Worm (Caenorhabditis elegans) whole organism, L4 larva: Measurements from ENCODE around the gene srd-46.

Source experiments
- D1046.2 ChIP-seq: fragments of 200-800 bp; sonication (Bioruptor generic); IDR thresholded peaks from 2 replicates; pipeline ENCODE4 v1.3.6; 2022; ENCODE audit warnings: missing genetic modification characterization, missing compliant biosample characterization
- F26F4.8 ChIP-seq: fragments of 200-800 bp; sonication (Bioruptor generic); conservative IDR thresholded peaks from 2 replicates; pipeline ENCODE4 v1.3.6; 2022; ENCODE audit warnings: missing genetic modification characterization, missing compliant biosample characterization
- F44E2.7 ChIP-seq: fragments of 200-800 bp; sonication (Bioruptor generic); IDR thresholded peaks from 2 replicates; pipeline ENCODE4 v2.1.2; 2022; ENCODE audit warnings: missing genetic modification characterization, missing compliant biosample characterization
- F49E8.2 ChIP-seq: sonication (generic microtip); optimal IDR thresholded peaks from 2 replicates; lab custom pipeline; 2016; ENCODE audit warnings: missing compliant biosample characterization, mild to moderate bottlenecking, missing genetic modification characterization, borderline replicate concordance
- R02D3.7 ChIP-seq: fragments of 150-350 bp; sonication (generic microtip); optimal IDR thresholded peaks from 3 replicates; lab custom pipeline; 2014; ENCODE audit warnings: missing biosample characterization, missing genetic modification characterization
- T20F7.1 ChIP-seq: fragments of 200-800 bp; sonication (Bioruptor generic); optimal IDR thresholded peaks from 2 replicates; lab custom pipeline; 2018; ENCODE audit warnings: mild to moderate bottlenecking, missing genetic modification characterization, missing compliant biosample characterization
- Y48G9A.11 ChIP-seq: fragments of 200-800 bp; sonication (Bioruptor generic); IDR thresholded peaks from 2 replicates; pipeline ENCODE4 v1.3.6; 2022; ENCODE audit warnings: missing genetic modification reagents, missing genetic modification characterization, missing compliant biosample characterization
- Y5F2A.4 ChIP-seq: fragments of 200-800 bp; sonication (Bioruptor generic); optimal IDR thresholded peaks from 2 replicates; lab custom pipeline; 2018; ENCODE audit warnings: mild to moderate bottlenecking, missing genetic modification characterization, missing compliant biosample characterization
- Y75B8A.6 ChIP-seq: fragments of 200-800 bp; sonication (Bioruptor generic); IDR thresholded peaks from 2 replicates; pipeline ENCODE4 v1.3.6; 2022; ENCODE audit warnings: missing genetic modification reagents, missing genetic modification characterization, missing compliant biosample characterization
- ZK546.5 ChIP-seq, 2 experiments: sonication (generic microtip); optimal IDR thresholded peaks; 2 replicates each; lab custom pipeline; 2017; ENCODE audit warnings: missing biosample characterization in 2 of 2, missing genetic modification characterization in 2 of 2
- aha-1 ChIP-seq: fragments of 150-350 bp; peaks from one replicate; lab custom pipeline; 2014; ENCODE audit warnings: missing biosample characterization, missing genetic modification characterization
- aly-2 ChIP-seq: sonication (generic microtip); optimal IDR thresholded peaks from 2 replicates; lab custom pipeline; 2018; ENCODE audit warnings: missing biosample characterization, missing genetic modification characterization
- ama-1 ChIP-seq: fragments of 150-350 bp; optimal IDR thresholded peaks from 2 replicates; lab custom pipeline; 2014; ENCODE audit warnings: inconsistent platforms, mixed read lengths
- arid-1 ChIP-seq: fragments of 200-800 bp; sonication (Bioruptor generic); conservative IDR thresholded peaks from 2 replicates; pipeline ENCODE4 v1.3.6; 2022; ENCODE audit warnings: missing genetic modification reagents, missing genetic modification characterization, missing compliant biosample characterization
- attf-4 ChIP-seq: sonication (generic microtip); optimal IDR thresholded peaks from 3 replicates; lab custom pipeline; 2017; ENCODE audit warnings: missing biosample characterization, missing genetic modification characterization
- ceh-44 ChIP-seq: fragments of 200-800 bp; sonication (Bioruptor generic); IDR thresholded peaks from 2 replicates; pipeline ENCODE4 v1.3.6; 2022; ENCODE audit warnings: missing genetic modification reagents, missing genetic modification characterization, missing compliant biosample characterization
- ceh-82 ChIP-seq: sonication (generic microtip); optimal IDR thresholded peaks from 2 replicates; lab custom pipeline; 2017; ENCODE audit warnings: missing biosample characterization, missing genetic modification characterization
- ces-1 ChIP-seq: fragments of 150-350 bp; sonication (generic microtip); optimal IDR thresholded peaks from 4 replicates; lab custom pipeline; 2014; ENCODE audit warnings: missing biosample characterization, missing genetic modification reagents, missing genetic modification characterization
- daf-8 ChIP-seq: fragments of 200-800 bp; sonication (Bioruptor generic); IDR thresholded peaks from 2 replicates; pipeline ENCODE4 v1.3.6; 2022; ENCODE audit warnings: missing genetic modification characterization, missing compliant biosample characterization
- dmd-8 ChIP-seq: fragments of 200-800 bp; sonication (Bioruptor generic); IDR thresholded peaks from 2 replicates; pipeline ENCODE4 v1.3.6; 2022; ENCODE audit warnings: missing genetic modification characterization, missing compliant biosample characterization
- dmd-9 ChIP-seq: fragments of 200-800 bp; sonication (Bioruptor generic); IDR thresholded peaks from 2 replicates; pipeline ENCODE4 v1.3.6; 2022; ENCODE audit warnings: missing genetic modification reagents, missing genetic modification characterization, missing compliant biosample characterization
- dpl-1 ChIP-seq: fragments of 150-350 bp; optimal IDR thresholded peaks from 2 replicates; lab custom pipeline; 2014; ENCODE audit warnings: missing biosample characterization, missing genetic modification reagents, missing genetic modification characterization
- duxl-1 ChIP-seq: sonication (generic microtip); optimal IDR thresholded peaks from 2 replicates; lab custom pipeline; 2016; ENCODE audit warnings: mild to moderate bottlenecking, missing genetic modification characterization, moderate library complexity, missing compliant biosample characterization; ENCODE audit not compliant: poor library complexity
- dve-1 ChIP-seq: sonication (generic microtip); optimal IDR thresholded peaks from 2 replicates; lab custom pipeline; 2017; ENCODE audit warnings: antibody characterized with exemption, mild to moderate bottlenecking, missing genetic modification characterization, missing compliant biosample characterization; ENCODE audit not compliant: insufficient read depth
- egl-43 ChIP-seq: fragments of 200-800 bp; sonication (Bioruptor generic); IDR thresholded peaks from 2 replicates; pipeline ENCODE4 v1.3.6; 2022; ENCODE audit warnings: missing genetic modification reagents, missing genetic modification characterization, missing compliant biosample characterization
- fos-1 ChIP-seq: fragments of 150-350 bp; optimal IDR thresholded peaks from 2 replicates; lab custom pipeline; 2014; ENCODE audit warnings: missing biosample characterization, missing genetic modification characterization
- jun-1 ChIP-seq: fragments of 150-350 bp; optimal IDR thresholded peaks from 2 replicates; lab custom pipeline; 2014; ENCODE audit warnings: missing biosample characterization, missing genetic modification reagents, missing genetic modification characterization
- lin-29 ChIP-seq: fragments of 200-800 bp; sonication (Bioruptor generic); IDR thresholded peaks from 2 replicates; pipeline ENCODE4 v1.3.6; 2022; ENCODE audit warnings: missing genetic modification reagents, missing genetic modification characterization, missing compliant biosample characterization
- lin-38 ChIP-seq: fragments of 200-800 bp; sonication (Bioruptor generic); IDR thresholded peaks from 2 replicates; pipeline ENCODE4 v1.3.6; 2022; ENCODE audit warnings: missing genetic modification reagents, missing genetic modification characterization, missing compliant biosample characterization
- lin-39 ChIP-seq: fragments of 150-350 bp; optimal IDR thresholded peaks from 2 replicates; lab custom pipeline; 2014; ENCODE audit warnings: missing biosample characterization, missing genetic modification reagents, missing genetic modification characterization
- lir-3 ChIP-seq: sonication (generic microtip); optimal IDR thresholded peaks from 2 replicates; lab custom pipeline; 2016; ENCODE audit warnings: mild to moderate bottlenecking, missing genetic modification characterization, missing compliant biosample characterization
- madf-5 ChIP-seq, 2 experiments: fragments of 200-800 bp; sonication (Bioruptor generic); IDR thresholded peaks; 2 replicates each; pipeline ENCODE4 v1.3.6; 2022; ENCODE audit warnings: missing compliant biosample characterization in 2 of 2, missing genetic modification characterization in 2 of 2
- mdt-29 ChIP-seq: fragments of 200-800 bp; sonication (Bioruptor generic); IDR thresholded peaks from 2 replicates; pipeline ENCODE4 v1.3.6; 2022; ENCODE audit warnings: missing genetic modification reagents, missing genetic modification characterization, missing compliant biosample characterization
- nhr-10 ChIP-seq: fragments of 150-350 bp; optimal IDR thresholded peaks from 2 replicates; lab custom pipeline; 2014; ENCODE audit warnings: missing biosample characterization, missing genetic modification characterization
- nhr-48 ChIP-seq: sonication (generic microtip); optimal IDR thresholded peaks from 2 replicates; lab custom pipeline; 2016; ENCODE audit warnings: mild to moderate bottlenecking, missing genetic modification characterization, missing compliant biosample characterization
- nhr-6 ChIP-seq: fragments of 150-350 bp; optimal IDR thresholded peaks from 2 replicates; lab custom pipeline; 2014; ENCODE audit warnings: missing biosample characterization, missing genetic modification characterization
- nhr-76 ChIP-seq: fragments of 150-350 bp; optimal IDR thresholded peaks from 2 replicates; lab custom pipeline; 2014; ENCODE audit warnings: missing biosample characterization, missing genetic modification characterization
- pha-4 ChIP-seq, 2 experiments: fragments of 150-350 bp in 1 of 2; fragments of 200-800 bp in 1 of 2; sonication (Bioruptor generic) in 1 of 2; IDR thresholded peaks in 1 of 2; optimal IDR thresholded peaks in 1 of 2; 2 replicates each; pipeline versions ENCODE4 v1.3.6 to Lab custom; 2014 to 2022; ENCODE audit warnings: missing genetic modification characterization in 2 of 2, missing genetic modification reagents in 2 of 2, missing biosample characterization in 1 of 2, missing compliant biosample characterization in 1 of 2
- pqm-1 ChIP-seq: sonication (generic microtip); optimal IDR thresholded peaks from 2 replicates; lab custom pipeline; 2017; ENCODE audit warnings: missing biosample characterization, missing genetic modification characterization
- saeg-2 ChIP-seq: fragments of 200-800 bp; sonication (Bioruptor generic); IDR thresholded peaks from 2 replicates; pipeline ENCODE4 v1.3.6; 2022; ENCODE audit warnings: missing genetic modification reagents, missing genetic modification characterization, missing compliant biosample characterization
- set-16 ChIP-seq: fragments of 200-800 bp; sonication (Bioruptor generic); IDR thresholded peaks from 2 replicates; pipeline ENCODE4 v1.3.6; 2022; ENCODE audit warnings: missing genetic modification reagents, missing genetic modification characterization, missing compliant biosample characterization
- spr-3 ChIP-seq: fragments of 200-800 bp; sonication (Bioruptor generic); optimal IDR thresholded peaks from 2 replicates; lab custom pipeline; 2018; ENCODE audit warnings: mild to moderate bottlenecking, missing genetic modification characterization, missing compliant biosample characterization
- tag-97 ChIP-seq: fragments of 200-800 bp; sonication (Bioruptor generic); IDR thresholded peaks from 2 replicates; pipeline ENCODE4 v1.3.6; 2022; ENCODE audit warnings: missing genetic modification characterization, missing compliant biosample characterization
- tra-1 ChIP-seq: fragments of 200-800 bp; sonication (Bioruptor generic); IDR thresholded peaks from 2 replicates; pipeline ENCODE4 v1.3.6; 2022; ENCODE audit warnings: missing genetic modification reagents, missing genetic modification characterization, missing compliant biosample characterization
- unc-130 ChIP-seq: sonication (generic microtip); optimal IDR thresholded peaks from 2 replicates; lab custom pipeline; 2016; ENCODE audit warnings: missing genetic modification reagents, missing genetic modification characterization, missing compliant biosample characterization
- zag-1 ChIP-seq: fragments of 150-350 bp; optimal IDR thresholded peaks from 2 replicates; lab custom pipeline; 2014; ENCODE audit warnings: missing biosample characterization, missing genetic modification characterization
- zfp-3 ChIP-seq: fragments of 200-800 bp; sonication (Bioruptor generic); conservative IDR thresholded peaks from 2 replicates; pipeline ENCODE4 v1.3.6; 2022; ENCODE audit warnings: missing genetic modification reagents, missing genetic modification characterization, missing compliant biosample characterization
- zip-11 ChIP-seq: fragments of 200-800 bp; sonication (Bioruptor generic); IDR thresholded peaks from 2 replicates; pipeline ENCODE4 v1.3.6; 2022; ENCODE audit warnings: missing genetic modification characterization, missing compliant biosample characterization
- zip-2 ChIP-seq: fragments of 150-350 bp; optimal IDR thresholded peaks from 2 replicates; lab custom pipeline; 2014; ENCODE audit warnings: missing biosample characterization, missing genetic modification characterization
- ztf-7 ChIP-seq: fragments of 150-350 bp; optimal IDR thresholded peaks from 2 replicates; lab custom pipeline; 2014; ENCODE audit warnings: missing biosample characterization, missing genetic modification characterization

The srd-46 gene

DNA sequence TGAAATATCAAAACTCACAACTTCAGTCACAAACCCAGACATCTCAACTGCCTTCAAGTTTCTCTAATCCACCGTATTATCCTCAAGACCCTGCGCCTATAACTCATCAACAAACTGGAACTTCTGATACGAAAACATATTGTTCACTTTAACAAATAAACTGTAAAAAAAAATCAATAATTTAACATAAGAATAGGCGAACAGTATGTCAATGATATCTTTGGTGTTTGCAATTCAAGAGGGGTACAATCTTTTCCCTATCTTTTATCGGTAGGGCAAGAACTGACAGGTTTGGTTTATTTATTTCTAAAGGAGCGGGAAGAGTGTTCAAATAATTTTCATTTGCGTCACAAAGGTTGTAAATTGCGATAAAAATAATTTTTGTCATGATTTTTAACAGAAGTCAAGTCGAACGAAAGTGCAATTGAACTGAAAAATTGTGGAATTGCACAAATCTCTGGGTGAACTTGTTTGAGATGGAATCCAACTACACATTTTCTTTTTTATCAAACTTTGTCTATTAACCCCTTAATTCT lies 31.1 kb downstream of the srd-46 start (continued):
- TF ChIP-seq duxl-1 (tag; lab: Kevin White, UChicago) (peak; percentile 98), attf-4 (peak; percentile 50), mdt-29 (GFP tag; lab: Robert Waterston, UW) (peak; percentile 92), set-16 (GFP tag; lab: Robert Waterston, UW) (no peak), zip-11 (GFP tag; lab: Robert Waterston, UW) (no peak), lin-39 (tag; lab: Kevin White, UChicago) (peak; percentile 92), F49E8.2 (peak; percentile 39), nhr-10 (peak; percentile 98), ceh-82 (tag; lab: Kevin White, UChicago) (peak; percentile 72), tag-97 (GFP tag; lab: Robert Waterston, UW) (peak; percentile 76), ces-1 (peak; percentile 97), lir-3 (peak; percentile 94), fos-1 (tag; lab: Kevin White, UChicago) (peak; percentile 98), T20F7.1 (GFP tag; lab: Kevin White, UChicago) (peak; percentile 94), ztf-7 (tag; lab: Kevin White, UChicago) (peak; percentile 95), ZK546.5 (tag; optimal IDR thresholded peaks at IDR 0.05; lab: Kevin White, UChicago) (peak; percentile 29 to 68), egl-43 (peak; percentile 78), Y48G9A.11 (GFP tag; lab: Robert Waterston, UW) (no peak), zip-2 (tag; lab: Kevin White, UChicago) (peak; percentile 96), dpl-1 (GFP tag; lab: Kevin White, UChicago) (peak; percentile 66), saeg-2 (GFP tag; lab: Robert Waterston, UW) (peak; percentile 93), Y75B8A.6 (GFP tag; lab: Robert Waterston, UW) (no peak), jun-1 (tag; lab: Kevin White, UChicago) (peak; percentile 99), aha-1 (peak; percentile 99), R02D3.7 (tag; lab: Kevin White, UChicago) (peak; percentile 32), aly-2 (tag; lab: Kevin White, UChicago) (no peak), daf-8 (GFP tag; lab: Robert Waterston, UW) (peak; percentile 57; the same call in 1 of the 2 replicates), ceh-44 (GFP tag; lab: Robert Waterston, UW) (0 out of 2 replicates have a peak, but pooled peaks have one; percentile 32), unc-130 (GFP tag; lab: Kevin White, UChicago) (no peak), ama-1 (no peak), lin-29 (GFP tag; lab: Robert Waterston, UW) (peak; percentile 94), spr-3 (peak; percentile 91), D1046.2 (GFP tag; lab: Robert Waterston, UW) (peak; percentile 87; the same call in 1 of the 2 replicates), pha-4 (GFP tag; IDR thresholded peaks at IDR 0.05; lab: Robert Waterston, UW) (peak; percentile 96), pha-4 (tag; optimal IDR thresholded peaks at IDR 0.05; lab: Kevin White, UChicago) (peak; percentile 95), dmd-9 (peak; percentile 64; the same call in 1 of the 2 replicates), nhr-6 (tag; lab: Kevin White, UChicago) (peak; percentile 97), dve-1 (tag; lab: Kevin White, UChicago) (peak; percentile 100), pqm-1 (tag; lab: Kevin White, UChicago) (peak; percentile 65), F44E2.7 (no peak), zfp-3 (GFP tag; lab: Robert Waterston, UW) (peak; percentile 95), nhr-48 (peak; percentile 97), lin-38 (peak; percentile 84), madf-5 (GFP tag; IDR thresholded peaks at IDR 0.05; lab: Robert Waterston, UW) (peak in 1 of 2 experiments; percentile 85; a peak in 1 of 4 replicates), dmd-8 (0 out of 2 replicates have a peak, but pooled peaks have one; percentile 5), zag-1 (tag; lab: Kevin White, UChicago) (peak; percentile 90), tra-1 (GFP tag; lab: Robert Waterston, UW) (peak; percentile 96), Y5F2A.4 (GFP tag; lab: Kevin White, UChicago) (peak; percentile 90), arid-1 (GFP tag; lab: Robert Waterston, UW) (peak; percentile 76), nhr-76 (tag; lab: Kevin White, UChicago) (peak; percentile 87), F26F4.8 (GFP tag; lab: Robert Waterston, UW) (no peak)
